Worm (Caenorhabditis elegans) whole organism, midembryonic: Measurements from ENCODE around the gene coq-2.

ENCODE experiments used
- T22C8.4 ChIP-seq: fragments of 200-800 bp; sonication (Bioruptor generic); IDR thresholded peaks from 2 replicates; pipeline ENCODE4 v1.3.6; 2022; ENCODE audit warnings: missing genetic modification characterization, missing compliant biosample characterization
- cog-1 ChIP-seq: sonication (generic microtip); optimal IDR thresholded peaks from 2 replicates; lab custom pipeline; 2016; ENCODE audit warnings: missing genetic modification characterization, missing compliant biosample characterization
- flt-1 ChIP-seq: fragments of 200-800 bp; sonication (Bioruptor generic); IDR thresholded peaks from 2 replicates; pipeline ENCODE4 v1.3.6; 2022; ENCODE audit warnings: missing genetic modification characterization, missing compliant biosample characterization
- klf-2 ChIP-seq: fragments of 200-800 bp; sonication (Bioruptor generic); conservative IDR thresholded peaks from 2 replicates; pipeline ENCODE4 v1.3.6; 2022; ENCODE audit warnings: missing genetic modification reagents, missing genetic modification characterization, missing compliant biosample characterization
- med-1 ChIP-seq: sonication (generic microtip); optimal IDR thresholded peaks from 2 replicates; lab custom pipeline; 2017; ENCODE audit warnings: missing genetic modification characterization, mild to moderate bottlenecking, missing compliant biosample characterization, antibody characterized with exemption, missing genetic modification reagents; ENCODE audit not compliant: insufficient read depth
- ref-1 ChIP-seq: fragments of 200-800 bp; sonication (Bioruptor generic); conservative IDR thresholded peaks from 2 replicates; pipeline ENCODE4 v1.3.6; 2022; ENCODE audit warnings: missing genetic modification reagents, missing genetic modification characterization, missing compliant biosample characterization
- tab-1 ChIP-seq: fragments of 200-800 bp; sonication (Bioruptor generic); IDR thresholded peaks from 2 replicates; pipeline ENCODE4 v1.3.6; 2022; ENCODE audit warnings: missing genetic modification characterization, missing compliant biosample characterization
- ztf-23 ChIP-seq: fragments of 200-800 bp; sonication (Bioruptor generic); IDR thresholded peaks from 2 replicates; pipeline ENCODE4 v1.3.6; 2022; ENCODE audit warnings: missing genetic modification reagents, missing genetic modification characterization, missing compliant biosample characterization
- ztf-29 ChIP-seq: fragments of 200-800 bp; sonication (Bioruptor generic); IDR thresholded peaks from 2 replicates; pipeline ENCODE4 v1.3.6; 2022; ENCODE audit warnings: missing genetic modification reagents, missing genetic modification characterization, missing compliant biosample characterization

The coq-2 gene

ce11 chrIII:6900609-6901008, 35.2 kb upstream of the coq-2 start:
- TF ChIP-seq flt-1 (GFP tag; lab: Robert Waterston, UW) (no peak), cog-1 (tag; lab: Kevin White, UChicago) (no peak), tab-1 (GFP tag; lab: Robert Waterston, UW) (no peak), med-1 (GFP tag; lab: Kevin White, UChicago) (no peak)

ce11 chrIII:6903056-6903977, 32.5 kb upstream of the coq-2 start, which contains the start of the genes brc-2 and T07E3.3:
Gene brc-2, minus strand, starts transcription at chrIII:6903106.
Gene T07E3.3, plus strand, starts transcription at chrIII:6903877.
- TF ChIP-seq ref-1 (GFP tag; lab: Robert Waterston, UW) (no peak), flt-1 (GFP tag; lab: Robert Waterston, UW) (no peak)

ce11 chrIII:6904468-6904867, 31.3 kb upstream of the coq-2 start:
- TF ChIP-seq ztf-23 (GFP tag; lab: Robert Waterston, UW) (no peak), ref-1 (GFP tag; lab: Robert Waterston, UW) (no peak), ztf-29 (GFP tag; lab: Robert Waterston, UW) (no peak), klf-2 (GFP tag; lab: Robert Waterston, UW) (no peak), med-1 (GFP tag; lab: Kevin White, UChicago) (no peak)

- no peak for TF ChIP-seq flt-1 (GFP tag; lab: Robert Waterston, UW)
- TF ChIP-seq ref-1 (GFP tag; lab: Robert Waterston, UW), result no peak
- no peak for TF ChIP-seq med-1 (GFP tag; lab: Kevin White, UChicago)
- TF ChIP-seq klf-2 (GFP tag; lab: Robert Waterston, UW), result no peak
- TF ChIP-seq ztf-29 (GFP tag; lab: Robert Waterston, UW), result no peak
- TF ChIP-seq T22C8.4 (GFP tag; lab: Robert Waterston, UW), result no peak
- TF ChIP-seq ztf-23 (GFP tag; lab: Robert Waterston, UW), result no peak
- TF ChIP-seq cog-1 (tag; lab: Kevin White, UChicago), result no peak
- no peak for TF ChIP-seq tab-1 (GFP tag; lab: Robert Waterston, UW)
Measured at ce11 chrIII:6906409-6906808, 29.4 kb upstream of the coq-2 start, which contains the start of gene T07E3.2. Gene T07E3.2, plus strand, starts transcription at chrIII:6906709.

ce11 chrIII:6912381-6912780, 23.4 kb upstream of the coq-2 start, which contains the start of gene pdf-1:
Gene pdf-1, minus strand, starts transcription at chrIII:6912481.
- TF ChIP-seq cog-1 (tag; lab: Kevin White, UChicago) (no peak), ztf-23 (GFP tag; lab: Robert Waterston, UW) (no peak), flt-1 (GFP tag; lab: Robert Waterston, UW) (no peak), T22C8.4 (GFP tag; lab: Robert Waterston, UW) (no peak), klf-2 (GFP tag; lab: Robert Waterston, UW) (no peak), ref-1 (GFP tag; lab: Robert Waterston, UW) (no peak), tab-1 (GFP tag; lab: Robert Waterston, UW) (no peak), med-1 (GFP tag; lab: Kevin White, UChicago) (no peak), ztf-29 (GFP tag; lab: Robert Waterston, UW) (no peak)

ce11 chrIII:6914840-6915239, 20.9 kb upstream of the coq-2 start:
- TF ChIP-seq klf-2 (GFP tag; lab: Robert Waterston, UW) (no peak), T22C8.4 (GFP tag; lab: Robert Waterston, UW) (no peak), flt-1 (GFP tag; lab: Robert Waterston, UW) (no peak), med-1 (GFP tag; lab: Kevin White, UChicago) (no peak), cog-1 (tag; lab: Kevin White, UChicago) (no peak), ztf-29 (GFP tag; lab: Robert Waterston, UW) (no peak)

ce11 chrIII:6928725-6929124, 7.0 kb upstream of the coq-2 start, which contains the start of gene flap-1:
Gene flap-1, minus strand, starts transcription at chrIII:6928825.
- TF ChIP-seq T22C8.4 (GFP tag; lab: Robert Waterston, UW) (peak; percentile 25; the same call in 1 of the 2 replicates), tab-1 (GFP tag; lab: Robert Waterston, UW) (no peak), ztf-29 (GFP tag; lab: Robert Waterston, UW) (no peak)

- TF ChIP-seq ztf-23 (GFP tag; lab: Robert Waterston, UW) (no peak), ref-1 (GFP tag; lab: Robert Waterston, UW) (no peak), tab-1 (GFP tag; lab: Robert Waterston, UW) (no peak), flt-1 (GFP tag; lab: Robert Waterston, UW) (no peak), cog-1 (tag; lab: Kevin White, UChicago) (no peak), med-1 (GFP tag; lab: Kevin White, UChicago) (no peak), T22C8.4 (GFP tag; lab: Robert Waterston, UW) (no peak), ztf-29 (GFP tag; lab: Robert Waterston, UW) (no peak)
Measured at ce11 chrIII:6929558-6930167, 6.1 kb upstream of the coq-2 start, which contains the start of gene inf-1. Gene inf-1, plus strand, starts transcription at chrIII:6930134.

ce11 chrIII:6931896-6932295, 3.9 kb upstream of the coq-2 start, which contains the start of gene byn-1:
Gene byn-1, plus strand, starts transcription at chrIII:6932001.
- TF ChIP-seq flt-1 (GFP tag; lab: Robert Waterston, UW) (no peak), tab-1 (GFP tag; lab: Robert Waterston, UW) (no peak), cog-1 (tag; lab: Kevin White, UChicago) (no peak), med-1 (GFP tag; lab: Kevin White, UChicago) (no peak), T22C8.4 (GFP tag; lab: Robert Waterston, UW) (no peak), ztf-23 (GFP tag; lab: Robert Waterston, UW) (no peak), ref-1 (GFP tag; lab: Robert Waterston, UW) (no peak), klf-2 (GFP tag; lab: Robert Waterston, UW) (no peak), ztf-29 (GFP tag; lab: Robert Waterston, UW) (no peak)
